Fruit fly (Drosophila melanogaster) whole organism, embryonic: ENCODE results near the gene ND-13A.

Source experiments
- Bgb ChIP-seq: fragments of 200-800 bp; sonication (Bioruptor generic); IDR thresholded peaks from 2 replicates; pipeline ENCODE4 v1.3.6; 2022; ENCODE audit warnings: missing biosample characterization, missing genetic modification characterization; ENCODE audit not compliant: partially characterized antibody
- CG11085 ChIP-seq: fragments of 200-800 bp; sonication (Bioruptor generic); IDR thresholded peaks from 2 replicates; pipeline ENCODE4 v1.3.6; 2022; ENCODE audit warnings: missing biosample characterization, missing genetic modification characterization
- CG11504 ChIP-seq: fragments of 200-800 bp; sonication (Bioruptor generic); optimal IDR thresholded peaks from 3 replicates; lab custom pipeline; 2019; ENCODE audit warnings: missing biosample characterization, mild to moderate bottlenecking, missing genetic modification characterization, moderate library complexity
- CG11695 ChIP-seq: fragments of 200-800 bp; sonication (Bioruptor generic); IDR thresholded peaks from 3 replicates; pipeline ENCODE4 v1.3.6; 2022; ENCODE audit warnings: missing biosample characterization, missing genetic modification characterization
- CG11696 ChIP-seq: fragments of 200-800 bp; sonication (Bioruptor generic); IDR thresholded peaks from 2 replicates; pipeline ENCODE4 v1.3.6; 2022; ENCODE audit warnings: missing biosample characterization, missing genetic modification characterization
- CG12071 ChIP-seq: fragments of 200-800 bp; sonication (Bioruptor generic); optimal IDR thresholded peaks from 3 replicates; lab custom pipeline; 2018; ENCODE audit warnings: missing biosample characterization, mild to moderate bottlenecking, missing genetic modification characterization
- CG12659 ChIP-seq: fragments of 200-800 bp; sonication (Bioruptor generic); optimal IDR thresholded peaks from 3 replicates; lab custom pipeline; 2017; ENCODE audit warnings: mild to moderate bottlenecking, missing biosample characterization, missing genetic modification reagents, missing genetic modification characterization
- CG14441 ChIP-seq: fragments of 200-800 bp; sonication (Bioruptor generic); IDR thresholded peaks from 2 replicates; pipeline ENCODE4 v1.3.6; 2022; ENCODE audit warnings: missing biosample characterization, missing genetic modification characterization
- CG15011 ChIP-seq: fragments of 200-800 bp; sonication (Bioruptor generic); optimal IDR thresholded peaks from 3 replicates; lab custom pipeline; 2018; ENCODE audit warnings: missing biosample characterization, mild to moderate bottlenecking, missing genetic modification characterization
- CG16813 ChIP-seq: fragments of 200-800 bp; sonication (Bioruptor generic); IDR thresholded peaks from 3 replicates; pipeline ENCODE4 v1.3.6; 2022; ENCODE audit warnings: missing biosample characterization, missing genetic modification characterization; ENCODE audit not compliant: partially characterized antibody
- CG31224 ChIP-seq: fragments of 200-800 bp; sonication (Bioruptor generic); IDR thresholded peaks from 2 replicates; pipeline ENCODE4 v1.3.6; 2022; ENCODE audit warnings: missing biosample characterization, missing genetic modification characterization
- CG32532 ChIP-seq: fragments of 200-800 bp; sonication (Bioruptor generic); IDR thresholded peaks from 2 replicates; pipeline ENCODE4 v1.3.6; 2022; ENCODE audit warnings: missing biosample characterization, missing genetic modification characterization
- CG4617 ChIP-seq: fragments of 200-800 bp; sonication (Bioruptor generic); optimal IDR thresholded peaks from 3 replicates; lab custom pipeline; 2016; ENCODE audit warnings: missing biosample characterization, missing genetic modification characterization, borderline replicate concordance
- CG5245 ChIP-seq: fragments of 200-800 bp; sonication (Bioruptor generic); optimal IDR thresholded peaks from 3 replicates; lab custom pipeline; 2016; ENCODE audit warnings: missing biosample characterization, missing genetic modification characterization
- CG6175 ChIP-seq: fragments of 200-800 bp; sonication (Bioruptor generic); IDR thresholded peaks from 3 replicates; pipeline ENCODE4 v1.3.6; 2022; ENCODE audit warnings: missing biosample characterization, missing genetic modification characterization
- CG7745 ChIP-seq: fragments of 200-800 bp; sonication (Bioruptor generic); optimal IDR thresholded peaks from 2 replicates; lab custom pipeline; 2018; ENCODE audit warnings: missing biosample characterization, mild to moderate bottlenecking, missing genetic modification characterization, moderate library complexity
- CG8388 ChIP-seq: fragments of 200-800 bp; sonication (Bioruptor generic); optimal IDR thresholded peaks from 2 replicates; lab custom pipeline; 2019; ENCODE audit warnings: missing biosample characterization, mild to moderate bottlenecking, missing genetic modification characterization, moderate library complexity
- Chrac-16 ChIP-seq: fragments of 200-800 bp; sonication (Bioruptor generic); optimal IDR thresholded peaks from 3 replicates; lab custom pipeline; 2016; ENCODE audit warnings: missing biosample characterization, missing genetic modification characterization
- CkIIα-i1 ChIP-seq: fragments of 200-800 bp; sonication (Bioruptor generic); IDR thresholded peaks from 2 replicates; pipeline ENCODE4 v1.3.6; 2022; ENCODE audit warnings: missing biosample characterization, missing genetic modification characterization
- Dad ChIP-seq: fragments of 200-800 bp; sonication (Bioruptor generic); optimal IDR thresholded peaks from 3 replicates; lab custom pipeline; 2016; ENCODE audit warnings: missing biosample characterization, missing genetic modification characterization
- Dref ChIP-seq: fragments of 200-800 bp; sonication (Bioruptor generic); IDR thresholded peaks from 2 replicates; pipeline ENCODE4 v1.3.6; 2022; ENCODE audit warnings: missing biosample characterization, missing genetic modification characterization
- Gsc ChIP-seq: fragments of 200-800 bp; sonication (Bioruptor generic); IDR thresholded peaks from 2 replicates; pipeline ENCODE4 v1.3.6; 2022; ENCODE audit warnings: missing biosample characterization, missing genetic modification characterization
- HmgZ ChIP-seq: fragments of 200-800 bp; sonication (Bioruptor generic); optimal IDR thresholded peaks from 2 replicates; lab custom pipeline; 2018; ENCODE audit warnings: missing biosample characterization, mild to moderate bottlenecking, missing genetic modification characterization
- MBD-R2 ChIP-seq: fragments of 200-800 bp; sonication (Bioruptor generic); IDR thresholded peaks from 2 replicates; pipeline ENCODE4 v1.3.6; 2022; ENCODE audit warnings: missing biosample characterization, missing genetic modification characterization
- MESR4 ChIP-seq: fragments of 200-800 bp; sonication (Bioruptor generic); optimal IDR thresholded peaks from 2 replicates; lab custom pipeline; 2018; ENCODE audit warnings: missing biosample characterization, mild to moderate bottlenecking, missing genetic modification characterization, moderate library complexity
- Mad ChIP-seq: fragments of 200-800 bp; sonication (Bioruptor generic); optimal IDR thresholded peaks from 2 replicates; lab custom pipeline; 2016; ENCODE audit warnings: missing biosample characterization, missing genetic modification characterization
- Mes4 ChIP-seq: fragments of 200-800 bp; sonication (Bioruptor generic); optimal IDR thresholded peaks from 2 replicates; lab custom pipeline; 2016; ENCODE audit warnings: missing biosample characterization, missing genetic modification characterization
- Side ChIP-seq: fragments of 200-800 bp; sonication (Bioruptor generic); optimal IDR thresholded peaks from 2 replicates; lab custom pipeline; 2016; ENCODE audit warnings: missing biosample characterization, missing genetic modification characterization
- Spps ChIP-seq: fragments of 200-800 bp; sonication (Bioruptor generic); optimal IDR thresholded peaks from 2 replicates; lab custom pipeline; 2018; ENCODE audit warnings: missing biosample characterization, mild to moderate bottlenecking, missing genetic modification characterization
- Taf1 ChIP-seq: fragments of 200-800 bp; sonication (Bioruptor generic); IDR thresholded peaks from 2 replicates; pipeline ENCODE4 v1.3.6; 2022; ENCODE audit warnings: missing biosample characterization, missing genetic modification characterization
- ab ChIP-seq: fragments of 200-800 bp; sonication (Bioruptor generic); optimal IDR thresholded peaks from 2 replicates; lab custom pipeline; 2016; ENCODE audit warnings: missing biosample characterization, missing genetic modification characterization
- ash1 ChIP-seq: fragments of 200-800 bp; sonication (Bioruptor generic); optimal IDR thresholded peaks from 2 replicates; lab custom pipeline; 2018; ENCODE audit warnings: missing biosample characterization, mild to moderate bottlenecking, missing genetic modification characterization
- btn ChIP-seq: fragments of 200-800 bp; sonication (Bioruptor generic); optimal IDR thresholded peaks from 2 replicates; lab custom pipeline; 2016; ENCODE audit warnings: missing biosample characterization, missing genetic modification characterization
- caup ChIP-seq: fragments of 200-800 bp; sonication (Bioruptor generic); optimal IDR thresholded peaks from 3 replicates; lab custom pipeline; 2017; ENCODE audit warnings: missing biosample characterization, mild to moderate bottlenecking, missing genetic modification characterization, moderate library complexity; ENCODE audit not compliant: severe bottlenecking
- chinmo ChIP-seq: fragments of 200-800 bp; sonication (Bioruptor generic); IDR thresholded peaks from 4 replicates; pipeline ENCODE4 v1.3.6; 2022; ENCODE audit warnings: missing biosample characterization, missing genetic modification characterization; ENCODE audit not compliant: partially characterized antibody
- danr ChIP-seq: fragments of 200-800 bp; sonication (Bioruptor generic); IDR thresholded peaks from 2 replicates; pipeline ENCODE4 v1.3.6; 2022; ENCODE audit warnings: missing biosample characterization, missing genetic modification characterization
- dm ChIP-seq: fragments of 200-800 bp; sonication (Bioruptor generic); optimal IDR thresholded peaks from 3 replicates; lab custom pipeline; 2016; ENCODE audit warnings: missing biosample characterization, missing genetic modification characterization
- emc ChIP-seq: fragments of 200-800 bp; sonication (Bioruptor generic); optimal IDR thresholded peaks from 2 replicates; lab custom pipeline; 2016; ENCODE audit warnings: missing biosample characterization, missing genetic modification characterization
- exex ChIP-seq: fragments of 200-800 bp; sonication (Bioruptor generic); optimal IDR thresholded peaks from 4 replicates; lab custom pipeline; 2018; ENCODE audit warnings: missing biosample characterization, mild to moderate bottlenecking, missing genetic modification characterization, moderate library complexity
- fd102C ChIP-seq: fragments of 200-800 bp; sonication (Bioruptor generic); optimal IDR thresholded peaks from 2 replicates; lab custom pipeline; 2018; ENCODE audit warnings: missing biosample characterization, mild to moderate bottlenecking, missing genetic modification characterization, moderate library complexity
- gem ChIP-seq: fragments of 200-800 bp; sonication (Bioruptor generic); optimal IDR thresholded peaks from 2 replicates; lab custom pipeline; 2019; ENCODE audit warnings: missing biosample characterization, mild to moderate bottlenecking, missing genetic modification characterization, moderate library complexity
- ham ChIP-seq: fragments of 200-800 bp; sonication (Bioruptor generic); IDR thresholded peaks from 2 replicates; pipeline ENCODE4 v1.3.6; 2022; ENCODE audit warnings: missing biosample characterization, missing genetic modification characterization
- insv ChIP-seq, 2 experiments: fragments of 200-800 bp; sonication (Bioruptor generic); optimal IDR thresholded peaks; 3 replicates each; lab custom pipeline; 2016 to 2018; ENCODE audit warnings: missing biosample characterization in 2 of 2, missing genetic modification characterization in 2 of 2
- ken ChIP-seq: fragments of 200-800 bp; sonication (Bioruptor generic); IDR thresholded peaks from 3 replicates; pipeline ENCODE4 v1.3.6; 2022; ENCODE audit warnings: missing biosample characterization, missing genetic modification characterization
- onecut ChIP-seq: fragments of 200-800 bp; sonication (Bioruptor generic); IDR thresholded peaks from 2 replicates; pipeline ENCODE4 v1.3.6; 2022; ENCODE audit warnings: missing biosample characterization, missing genetic modification characterization
- pho ChIP-seq: fragments of 200-800 bp; sonication (Bioruptor generic); optimal IDR thresholded peaks from 2 replicates; lab custom pipeline; 2016; ENCODE audit warnings: missing biosample characterization, missing genetic modification characterization
- pnt ChIP-seq: fragments of 200-800 bp; sonication (Bioruptor generic); optimal IDR thresholded peaks from 3 replicates; lab custom pipeline; 2016; ENCODE audit warnings: missing biosample characterization, missing genetic modification characterization
- psq ChIP-seq: fragments of 200-800 bp; sonication (Bioruptor generic); optimal IDR thresholded peaks from 2 replicates; lab custom pipeline; 2017; ENCODE audit warnings: missing biosample characterization, missing genetic modification characterization
- ranshi ChIP-seq: fragments of 200-800 bp; sonication (Bioruptor generic); IDR thresholded peaks from 2 replicates; pipeline ENCODE4 v1.3.6; 2022; ENCODE audit warnings: missing biosample characterization, missing genetic modification characterization
- sob ChIP-seq: fragments of 200-800 bp; sonication (Bioruptor generic); IDR thresholded peaks from 2 replicates; pipeline ENCODE4 v1.3.6; 2022; ENCODE audit warnings: missing biosample characterization, missing genetic modification characterization
- ttk ChIP-seq: fragments of 200-800 bp; sonication (Bioruptor generic); IDR thresholded peaks from 2 replicates; pipeline ENCODE4 v2.1.2; 2022; ENCODE audit warnings: missing biosample characterization, missing genetic modification characterization
- wek ChIP-seq: fragments of 200-800 bp; sonication (Bioruptor generic); optimal IDR thresholded peaks from 3 replicates; lab custom pipeline; 2018; ENCODE audit warnings: missing biosample characterization, mild to moderate bottlenecking, missing genetic modification characterization, moderate library complexity

Gene ND-13A

DNA sequence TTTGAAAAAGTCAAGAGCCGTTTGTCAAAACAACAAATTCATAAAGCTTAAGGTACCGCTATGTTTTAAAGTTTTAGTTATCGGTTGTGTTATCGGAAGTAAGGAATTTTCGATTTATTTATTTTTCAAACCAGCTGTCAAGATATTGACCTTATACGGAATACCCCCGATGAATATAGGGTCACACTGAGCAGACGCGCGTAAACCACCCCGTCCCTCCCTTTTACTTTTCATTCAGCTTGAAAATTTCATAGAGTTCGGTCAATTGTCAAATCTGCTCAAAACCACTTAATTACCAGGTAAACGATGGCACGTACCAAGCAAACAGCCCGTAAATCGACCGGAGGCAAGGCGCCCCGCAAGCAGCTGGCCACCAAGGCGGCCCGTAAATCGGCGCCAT lies 45.1 kb downstream of the ND-13A start, which contains the start of the genes CG14036 and His3.3A (continued):
- TF ChIP-seq CG11504 (tag; lab: Kevin White, UChicago) (peak; percentile 18), ranshi (no peak), CG11085 (no peak), CG5245 (no peak), chinmo (GFP tag; lab: Robert Waterston, UW) (peak; percentile 68; the same call in 1 of the 4 replicates), psq (GFP tag; lab: Kevin White, UChicago) (no peak), CG4617 (peak; percentile 43), fd102C (no peak), emc (GFP tag; lab: Kevin White, UChicago) (no peak), sob (GFP tag; lab: Robert Waterston, UW) (0 out of 2 replicates have a peak, but pooled peaks have one; percentile 22), CG32532 (GFP tag; lab: Robert Waterston, UW) (no peak), CG8388 (GFP tag; lab: Kevin White, UChicago) (no peak), wek (peak; percentile 100), Bgb (GFP tag; lab: Robert Waterston, UW) (peak; percentile 75), CkIIα-i1 (no peak), CG7745 (tag; lab: Kevin White, UChicago) (no peak), Mes4 (no peak), Side (no peak), CG15011 (no peak), CG11695 (0 out of 3 replicates have a peak, but pooled peaks have one; percentile 11), CG31224 (GFP tag; lab: Robert Waterston, UW) (no peak), HmgZ (tag; lab: Kevin White, UChicago) (peak; percentile 74), Spps (tag; lab: Kevin White, UChicago) (peak; percentile 1), gem (peak; percentile 5), Dref (GFP tag; lab: Robert Waterston, UW) (peak; percentile 91), onecut (GFP tag; lab: Robert Waterston, UW) (no peak), danr (GFP tag; lab: Robert Waterston, UW) (no peak), insv (GFP tag; optimal IDR thresholded peaks at IDR 0.05; lab: Kevin White, UChicago) (peak in 1 of 2 experiments; percentile 14), CG6175 (GFP tag; lab: Robert Waterston, UW) (no peak), ash1 (GFP tag; lab: Kevin White, UChicago) (peak; percentile 13), Taf1 (GFP tag; lab: Robert Waterston, UW) (no peak), Chrac-16 (GFP tag; lab: Kevin White, UChicago) (no peak), pho (GFP tag; lab: Kevin White, UChicago) (peak; percentile 21), CG12659 (peak; percentile 64), ken (no peak), MBD-R2 (GFP tag; lab: Robert Waterston, UW) (peak; percentile 86), Gsc (GFP tag; lab: Robert Waterston, UW) (no peak), CG12071 (GFP tag; lab: Kevin White, UChicago) (no peak), Dad (GFP tag; lab: Kevin White, UChicago) (peak; percentile 41), dm (peak; percentile 29), CG11696 (no peak), ttk (GFP tag; lab: Robert Waterston, UW) (no peak), CG14441 (GFP tag; lab: Robert Waterston, UW) (no peak), MESR4 (GFP tag; lab: Kevin White, UChicago) (peak; percentile 89), exex (tag; lab: Kevin White, UChicago) (no peak), ham (GFP tag; lab: Robert Waterston, UW) (no peak), pnt (no peak), btn (GFP tag; lab: Kevin White, UChicago) (no peak), Mad (no peak), CG16813 (peak; percentile 69), ab (no peak), caup (GFP tag; lab: Kevin White, UChicago) (no peak)
